Worm (Caenorhabditis elegans) whole organism, L3 larva: Measurements from ENCODE around the gene uaf-1.
A peak's percentile ranks its signal among the peaks of the same experiment; 100 is the strongest.

Source experiments
- R02D3.7 ChIP-seq: fragments of 150-350 bp; optimal IDR thresholded peaks from 2 replicates; lab custom pipeline; 2014; ENCODE audit warnings: missing biosample characterization, missing genetic modification characterization
- aly-2 ChIP-seq: fragments of 150-350 bp; optimal IDR thresholded peaks from 2 replicates; lab custom pipeline; 2014; ENCODE audit warnings: missing biosample characterization, missing genetic modification characterization
- ama-1 ChIP-seq: fragments of 150-350 bp; optimal IDR thresholded peaks from 2 replicates; lab custom pipeline; 2018
- ceh-28 ChIP-seq: fragments of 150-350 bp; optimal IDR thresholded peaks from 2 replicates; lab custom pipeline; 2014; ENCODE audit warnings: missing biosample characterization, missing genetic modification reagents, missing genetic modification characterization
- ceh-82 ChIP-seq: fragments of 150-350 bp; optimal IDR thresholded peaks from 2 replicates; lab custom pipeline; 2014; ENCODE audit warnings: missing biosample characterization, missing genetic modification characterization
- ceh-9 ChIP-seq: sonication (generic microtip); optimal IDR thresholded peaks from 2 replicates; lab custom pipeline; 2018; ENCODE audit warnings: missing biosample characterization, missing genetic modification characterization
- daf-12 ChIP-seq: fragments of 150-350 bp; optimal IDR thresholded peaks from 2 replicates; lab custom pipeline; 2014; ENCODE audit warnings: missing biosample characterization, missing genetic modification reagents, missing genetic modification characterization
- egl-27 ChIP-seq: sonication (generic microtip); optimal IDR thresholded peaks from 4 replicates; lab custom pipeline; 2017; ENCODE audit warnings: missing biosample characterization, missing genetic modification reagents, missing genetic modification characterization
- egl-5 ChIP-seq: fragments of 150-350 bp; optimal IDR thresholded peaks from 2 replicates; lab custom pipeline; 2017; ENCODE audit warnings: missing biosample characterization, missing genetic modification reagents, missing genetic modification characterization, inconsistent platforms
- elt-1 ChIP-seq: fragments of 150-350 bp; optimal IDR thresholded peaks from 2 replicates; lab custom pipeline; 2014; ENCODE audit warnings: missing biosample characterization, missing genetic modification characterization
- elt-2 ChIP-seq: sonication (generic microtip); optimal IDR thresholded peaks from 2 replicates; lab custom pipeline; 2016; ENCODE audit warnings: missing genetic modification reagents, mild to moderate bottlenecking, missing genetic modification characterization, missing compliant biosample characterization
- elt-3 ChIP-seq, 3 experiments: fragments of 150-350 bp in 1 of 3; sonication (generic microtip) in 2 of 3; optimal IDR thresholded peaks; 2 replicates in 2 of 3; 4 replicates in 1 of 3; lab custom pipeline; 2014 to 2017; ENCODE audit warnings: missing biosample characterization in 3 of 3, missing genetic modification characterization in 3 of 3
- eor-1 ChIP-seq, 2 experiments: fragments of 150-350 bp; optimal IDR thresholded peaks; 2 replicates each; lab custom pipeline; 2014 to 2018; ENCODE audit warnings: missing biosample characterization in 2 of 2, missing genetic modification characterization in 2 of 2
- fkh-10 ChIP-seq: sonication (generic microtip); optimal IDR thresholded peaks from 2 replicates; lab custom pipeline; 2017; ENCODE audit warnings: missing biosample characterization, missing genetic modification reagents, missing genetic modification characterization
- fos-1 ChIP-seq: fragments of 150-350 bp; optimal IDR thresholded peaks from 2 replicates; lab custom pipeline; 2014; ENCODE audit warnings: missing biosample characterization, missing genetic modification characterization
- hmg-11 ChIP-seq: sonication (generic microtip); optimal IDR thresholded peaks from 2 replicates; lab custom pipeline; 2016; ENCODE audit warnings: missing genetic modification characterization, missing compliant biosample characterization
- jun-1 ChIP-seq: fragments of 150-350 bp; optimal IDR thresholded peaks from 2 replicates; lab custom pipeline; 2014; ENCODE audit warnings: missing biosample characterization, missing genetic modification reagents, missing genetic modification characterization
- lin-15B ChIP-seq: fragments of 150-350 bp; optimal IDR thresholded peaks from 2 replicates; lab custom pipeline; 2014; ENCODE audit warnings: missing biosample characterization, missing genetic modification characterization
- lin-39 ChIP-seq: fragments of 150-350 bp; optimal IDR thresholded peaks from 2 replicates; lab custom pipeline; 2018; ENCODE audit warnings: missing biosample characterization, missing genetic modification reagents, missing genetic modification characterization
- lsy-12 ChIP-seq: sonication (generic microtip); optimal IDR thresholded peaks from 2 replicates; lab custom pipeline; 2016; ENCODE audit warnings: mild to moderate bottlenecking, missing genetic modification characterization, missing compliant biosample characterization
- mdl-1 ChIP-seq: fragments of 150-350 bp; optimal IDR thresholded peaks from 2 replicates; lab custom pipeline; 2014; ENCODE audit warnings: missing biosample characterization, missing genetic modification characterization
- mml-1 ChIP-seq: fragments of 150-350 bp; sonication (generic microtip); optimal IDR thresholded peaks from 3 replicates; lab custom pipeline; 2014; ENCODE audit warnings: missing biosample characterization, missing genetic modification characterization
- nfya-1 ChIP-seq: sonication (generic microtip); optimal IDR thresholded peaks from 2 replicates; lab custom pipeline; 2017; ENCODE audit warnings: missing genetic modification characterization, mild to moderate bottlenecking, missing compliant biosample characterization, antibody characterized with exemption, moderate library complexity; ENCODE audit not compliant: insufficient read depth
- nhr-11 ChIP-seq: fragments of 150-350 bp; optimal IDR thresholded peaks from 2 replicates; lab custom pipeline; 2014; ENCODE audit warnings: missing biosample characterization, missing genetic modification characterization
- nhr-12 ChIP-seq: fragments of 150-350 bp; optimal IDR thresholded peaks from 2 replicates; lab custom pipeline; 2014; ENCODE audit warnings: missing biosample characterization, missing genetic modification characterization
- nhr-23 ChIP-seq: fragments of 150-350 bp; optimal IDR thresholded peaks from 2 replicates; lab custom pipeline; 2014; ENCODE audit warnings: missing biosample characterization, missing genetic modification reagents, missing genetic modification characterization
- nhr-237 ChIP-seq: fragments of 150-350 bp; optimal IDR thresholded peaks from 2 replicates; lab custom pipeline; 2014; ENCODE audit warnings: missing biosample characterization, missing genetic modification characterization
- nhr-25 ChIP-seq: sonication (generic microtip); optimal IDR thresholded peaks from 2 replicates; lab custom pipeline; 2017; ENCODE audit warnings: missing biosample characterization, missing genetic modification characterization
- nhr-28 ChIP-seq: fragments of 150-350 bp; optimal IDR thresholded peaks from 2 replicates; lab custom pipeline; 2014; ENCODE audit warnings: missing biosample characterization, missing genetic modification characterization
- nhr-43 ChIP-seq: sonication (generic microtip); optimal IDR thresholded peaks from 2 replicates; lab custom pipeline; 2016; ENCODE audit warnings: mild to moderate bottlenecking, missing genetic modification characterization, missing compliant biosample characterization; ENCODE audit not compliant: poor library complexity, severe bottlenecking
- nhr-67 ChIP-seq: fragments of 150-350 bp; optimal IDR thresholded peaks from 2 replicates; lab custom pipeline; 2014; ENCODE audit warnings: missing biosample characterization, missing genetic modification characterization
- nhr-77 ChIP-seq: fragments of 150-350 bp; optimal IDR thresholded peaks from 2 replicates; lab custom pipeline; 2014; ENCODE audit warnings: missing biosample characterization, missing genetic modification characterization
- pha-4 ChIP-seq: fragments of 150-350 bp; optimal IDR thresholded peaks from 2 replicates; lab custom pipeline; 2014; ENCODE audit warnings: missing biosample characterization, missing genetic modification reagents, missing genetic modification characterization
- pqm-1 ChIP-seq: fragments of 150-350 bp; optimal IDR thresholded peaks from 2 replicates; lab custom pipeline; 2017; ENCODE audit warnings: missing biosample characterization, missing genetic modification characterization, inconsistent platforms
- sea-2 ChIP-seq: fragments of 150-350 bp; sonication (generic microtip); optimal IDR thresholded peaks from 4 replicates; lab custom pipeline; 2014; ENCODE audit warnings: missing biosample characterization, missing genetic modification reagents, missing genetic modification characterization
- skn-1 ChIP-seq: fragments of 150-350 bp; optimal IDR thresholded peaks from 2 replicates; lab custom pipeline; 2014; ENCODE audit warnings: missing biosample characterization, missing genetic modification characterization
- snpc-4 ChIP-seq: fragments of 150-350 bp; optimal IDR thresholded peaks from 2 replicates; lab custom pipeline; 2014; ENCODE audit warnings: missing biosample characterization, missing genetic modification characterization
- tbx-2 ChIP-seq: sonication (generic microtip); optimal IDR thresholded peaks from 2 replicates; lab custom pipeline; 2016; ENCODE audit warnings: mild to moderate bottlenecking, missing genetic modification characterization, missing compliant biosample characterization
- unc-39 ChIP-seq: sonication (generic microtip); optimal IDR thresholded peaks from 4 replicates; lab custom pipeline; 2017; ENCODE audit warnings: missing biosample characterization, missing genetic modification characterization
- unc-62 ChIP-seq: fragments of 150-350 bp; sonication (generic microtip); optimal IDR thresholded peaks from 4 replicates; lab custom pipeline; 2014; ENCODE audit warnings: missing biosample characterization, missing genetic modification reagents, missing genetic modification characterization
- zag-1 ChIP-seq: fragments of 150-350 bp; optimal IDR thresholded peaks from 2 replicates; lab custom pipeline; 2014; ENCODE audit warnings: missing biosample characterization, missing genetic modification characterization
- ztf-4 ChIP-seq: fragments of 150-350 bp; optimal IDR thresholded peaks from 2 replicates; lab custom pipeline; 2014; ENCODE audit warnings: missing biosample characterization, missing genetic modification characterization

The uaf-1 gene

ce11 chrIII:1099523-1099922 lies 23.2 kb upstream of the uaf-1 start:
- no peak for TF ChIP-seq jun-1 (tag; lab: Kevin White, UChicago)
- no peak for TF ChIP-seq elt-2 (tag; lab: Kevin White, UChicago)
- TF ChIP-seq, all 47 proteins: peak for 0

- TF ChIP-seq nhr-43 (tag; lab: Kevin White, UChicago) (no peak), ceh-28 (tag; lab: Kevin White, UChicago) (peak; percentile 87)
Measured at ce11 chrIII:1094391-1094790, 18.0 kb upstream of the uaf-1 start.

- TF ChIP-seq mml-1 (tag; lab: Kevin White, UChicago) (no peak), ceh-28 (tag; lab: Kevin White, UChicago) (peak; percentile 60)
Measured at ce11 chrIII:1084971-1085370, 8.6 kb upstream of the uaf-1 start.

DNA sequence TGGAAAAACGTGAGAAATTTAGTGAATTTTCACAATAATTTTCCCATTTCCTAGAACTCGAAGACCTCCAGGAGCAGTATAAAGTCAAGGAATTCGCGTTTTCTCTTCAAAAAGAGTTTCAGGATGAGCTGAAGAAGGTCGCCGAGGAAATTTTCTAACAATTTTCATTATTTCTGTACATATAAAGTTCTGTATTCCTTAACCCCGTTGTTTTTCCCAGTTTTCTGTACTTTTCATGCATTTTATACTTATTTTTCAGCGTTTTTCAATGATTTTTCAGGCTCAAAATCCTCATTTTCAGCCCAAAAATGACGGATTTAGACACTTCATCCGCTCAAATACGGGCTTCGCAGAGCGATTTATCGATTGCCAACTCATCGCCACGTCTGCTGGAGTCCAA lies 4.7 kb upstream of the uaf-1 start, which contains the start of gene par-2:
Gene par-2, plus strand, starts transcription at position 301 of the 400 bp plus-strand sequence.
- TF ChIP-seq mdl-1 (tag; lab: Kevin White, UChicago) (no peak), nfya-1 (no peak), nhr-11 (tag; lab: Kevin White, UChicago) (no peak), ceh-9 (tag; lab: Kevin White, UChicago) (no peak), nhr-25 (tag; lab: Kevin White, UChicago) (no peak), nhr-67 (tag; lab: Kevin White, UChicago) (no peak), fos-1 (no peak), tbx-2 (tag; lab: Kevin White, UChicago) (no peak), lin-15B (tag; lab: Kevin White, UChicago) (no peak), jun-1 (tag; lab: Kevin White, UChicago) (no peak), nhr-43 (tag; lab: Kevin White, UChicago) (no peak), skn-1 (tag; lab: Kevin White, UChicago) (no peak), egl-27 (tag; lab: Kevin White, UChicago) (no peak), ceh-82 (tag; lab: Kevin White, UChicago) (no peak), ceh-28 (tag; lab: Kevin White, UChicago) (no peak), elt-1 (tag; lab: Kevin White, UChicago) (no peak), R02D3.7 (no peak), sea-2 (no peak), eor-1 (tag; optimal IDR thresholded peaks at IDR 0.05; lab: Kevin White, UChicago) (no peak)

- no peak for TF ChIP-seq nhr-237 (tag; lab: Kevin White, UChicago)
- TF ChIP-seq unc-39 (tag; lab: Kevin White, UChicago): no peak
- peak; percentile 98 for TF ChIP-seq pha-4 (tag; lab: Kevin White, UChicago)
- TF ChIP-seq lin-39 (tag; lab: Kevin White, UChicago): peak; percentile 95
- TF ChIP-seq skn-1 (tag; lab: Kevin White, UChicago): peak; percentile 81
- TF ChIP-seq ceh-28 (tag; lab: Kevin White, UChicago): peak; percentile 87
- TF ChIP-seq elt-1 (tag; lab: Kevin White, UChicago): peak; percentile 60
- TF ChIP-seq ceh-82 (tag; lab: Kevin White, UChicago): peak; percentile 57
- peak; percentile 87 for TF ChIP-seq snpc-4 (tag; lab: Kevin White, UChicago)
- peak; percentile 78 for TF ChIP-seq elt-2 (tag; lab: Kevin White, UChicago)
- TF ChIP-seq unc-62 (GFP tag; lab: Kevin White, UChicago): no peak
- TF ChIP-seq R02D3.7: peak; percentile 80
- TF ChIP-seq tbx-2 (tag; lab: Kevin White, UChicago): peak; percentile 70
- TF ChIP-seq fkh-10: peak; percentile 62
- TF ChIP-seq fos-1: no peak
- TF ChIP-seq nhr-12 (tag; lab: Kevin White, UChicago): no peak
- TF ChIP-seq aly-2 (tag; lab: Kevin White, UChicago): no peak
- peak; percentile 71 for TF ChIP-seq ama-1 (lab: Kevin White, UChicago)
- peak; percentile 81 for TF ChIP-seq mdl-1 (tag; lab: Kevin White, UChicago)
- peak; percentile 34 for TF ChIP-seq ztf-4 (tag; lab: Kevin White, UChicago)
- TF ChIP-seq nhr-77 (tag; lab: Kevin White, UChicago): peak; percentile 59
- peak; percentile 60 for TF ChIP-seq lsy-12 (tag; lab: Kevin White, UChicago)
- TF ChIP-seq zag-1 (tag; lab: Kevin White, UChicago): peak; percentile 46
- TF ChIP-seq sea-2: no peak
- TF ChIP-seq jun-1 (tag; lab: Kevin White, UChicago): peak; percentile 82
- TF ChIP-seq daf-12: no peak
- TF ChIP-seq nhr-67 (tag; lab: Kevin White, UChicago): no peak
- peak; percentile 96 for TF ChIP-seq nfya-1
- TF ChIP-seq nhr-11 (tag; lab: Kevin White, UChicago): peak; percentile 1
- peak; percentile 97 for TF ChIP-seq nhr-25 (tag; lab: Kevin White, UChicago)
- TF ChIP-seq egl-5 (tag; lab: Kevin White, UChicago): peak; percentile 80
- no peak for TF ChIP-seq eor-1 (tag; optimal IDR thresholded peaks at IDR 0.05; lab: Kevin White, UChicago)
- peak; percentile 79 for TF ChIP-seq nhr-43 (tag; lab: Kevin White, UChicago)
- peak; percentile 62 for TF ChIP-seq pqm-1 (tag; lab: Kevin White, UChicago)
- no peak for TF ChIP-seq nhr-28
- TF ChIP-seq elt-3 (tag; optimal IDR thresholded peaks at IDR 0.05; lab: Kevin White, UChicago): peak in 1 of 3 experiments; percentile 60
- TF ChIP-seq nhr-23 (tag; lab: Kevin White, UChicago): peak; percentile 98
- TF ChIP-seq hmg-11: peak; percentile 83
- peak; percentile 99 for TF ChIP-seq lin-15B (tag; lab: Kevin White, UChicago)
- TF ChIP-seq, all 47 proteins: peak for 28
Measured at ce11 chrIII:1080536-1080935, 4.2 kb upstream of the uaf-1 start, which contains the start of the genes rab-18 and kbp-4. rab-18 (minus strand) TSS chrIII:1080775. kbp-4 (plus strand) TSS chrIII:1080901.
